Worm (Caenorhabditis elegans) whole organism, young adult: ENCODE data around the gene C06E7.2.

ENCODE experiments used
- B0261.1 ChIP-seq: sonication (generic microtip); optimal IDR thresholded peaks from 2 replicates; lab custom pipeline; 2016; ENCODE audit warnings: mild to moderate bottlenecking, missing genetic modification characterization, moderate library complexity, missing compliant biosample characterization
- C06A6.2 ChIP-seq: fragments of 200-800 bp; sonication (Bioruptor generic); conservative IDR thresholded peaks from 2 replicates; pipeline ENCODE4 v1.3.6; 2022; ENCODE audit warnings: missing genetic modification characterization, missing compliant biosample characterization
- D2030.7 ChIP-seq: fragments of 200-800 bp; sonication (Bioruptor generic); IDR thresholded peaks from 2 replicates; pipeline ENCODE4 v1.3.6; 2022; ENCODE audit warnings: missing genetic modification reagents, missing genetic modification characterization, missing compliant biosample characterization
- F49E8.2 ChIP-seq: sonication (generic microtip); optimal IDR thresholded peaks from 3 replicates; lab custom pipeline; 2017; ENCODE audit warnings: missing genetic modification characterization, mild to moderate bottlenecking, missing compliant biosample characterization, antibody characterized with exemption, moderate library complexity; ENCODE audit not compliant: insufficient read depth
- F52B5.7 ChIP-seq: sonication (generic microtip); optimal IDR thresholded peaks from 2 replicates; lab custom pipeline; 2016; ENCODE audit warnings: mild to moderate bottlenecking, missing genetic modification characterization, missing compliant biosample characterization
- F57C9.4 ChIP-seq: sonication (generic microtip); optimal IDR thresholded peaks from 2 replicates; lab custom pipeline; 2017; ENCODE audit warnings: mild to moderate bottlenecking, missing genetic modification characterization, missing compliant biosample characterization
- K11D2.4 ChIP-seq: fragments of 200-800 bp; sonication (Bioruptor generic); IDR thresholded peaks from 2 replicates; pipeline ENCODE4 v1.3.6; 2022; ENCODE audit warnings: missing genetic modification reagents, missing genetic modification characterization, missing compliant biosample characterization
- K12H6.12 ChIP-seq: fragments of 200-800 bp; sonication (Bioruptor generic); optimal IDR thresholded peaks from 2 replicates; lab custom pipeline; 2018; ENCODE audit warnings: mild to moderate bottlenecking, missing genetic modification characterization, missing compliant biosample characterization
- T26A5.8 ChIP-seq: sonication (generic microtip); optimal IDR thresholded peaks from 2 replicates; lab custom pipeline; 2016; ENCODE audit warnings: missing genetic modification characterization, missing compliant biosample characterization
- Y53G8AR.9 ChIP-seq: fragments of 200-800 bp; sonication (Bioruptor generic); conservative IDR thresholded peaks from 2 replicates; pipeline ENCODE4 v1.3.6; 2022; ENCODE audit warnings: missing genetic modification reagents, missing genetic modification characterization, missing compliant biosample characterization
- Y95B8A.8 ChIP-seq: fragments of 200-800 bp; sonication (Bioruptor generic); IDR thresholded peaks from 2 replicates; pipeline ENCODE4 v1.3.6; 2022; ENCODE audit warnings: missing genetic modification reagents, missing genetic modification characterization, missing compliant biosample characterization
- akir-1 ChIP-seq: fragments of 200-800 bp; sonication (Bioruptor generic); optimal IDR thresholded peaks from 2 replicates; lab custom pipeline; 2018; ENCODE audit warnings: mild to moderate bottlenecking, missing genetic modification characterization, moderate library complexity, missing compliant biosample characterization
- ama-1 ChIP-seq, 3 experiments: fragments of 150-350 bp in 1 of 3; sonication (generic microtip) in 2 of 3; optimal IDR thresholded peaks; 2 replicates each; lab custom pipeline; 2014 to 2018; ENCODE audit warnings: missing biosample characterization in 2 of 3, missing genetic modification characterization in 2 of 3, missing genetic modification reagents in 2 of 3
- aptf-2 ChIP-seq: fragments of 200-800 bp; sonication (Bioruptor generic); conservative IDR thresholded peaks from 2 replicates; pipeline ENCODE4 v1.3.6; 2022; ENCODE audit warnings: missing genetic modification reagents, missing genetic modification characterization, missing compliant biosample characterization
- atf-7 ChIP-seq: sonication (generic microtip); optimal IDR thresholded peaks from 2 replicates; lab custom pipeline; 2017; ENCODE audit warnings: mild to moderate bottlenecking, missing genetic modification characterization, missing compliant biosample characterization
- athp-1 ChIP-seq: sonication (generic microtip); optimal IDR thresholded peaks from 2 replicates; lab custom pipeline; 2017; ENCODE audit warnings: mild to moderate bottlenecking, missing genetic modification characterization, missing compliant biosample characterization
- ccch-3 ChIP-seq: fragments of 200-800 bp; sonication (Bioruptor generic); optimal IDR thresholded peaks from 2 replicates; lab custom pipeline; 2018; ENCODE audit warnings: mild to moderate bottlenecking, missing genetic modification characterization, missing compliant biosample characterization
- cebp-1 ChIP-seq, 2 experiments: fragments of 200-800 bp in 1 of 2; sonication (Bioruptor generic) in 1 of 2; sonication (generic microtip) in 1 of 2; IDR thresholded peaks in 1 of 2; optimal IDR thresholded peaks in 1 of 2; 2 replicates each; pipeline versions ENCODE4 v1.3.6 to Lab custom; 2017 to 2022; ENCODE audit warnings: missing compliant biosample characterization in 2 of 2, missing genetic modification characterization in 2 of 2, mild to moderate bottlenecking in 1 of 2, missing genetic modification reagents in 1 of 2, moderate library complexity in 1 of 2
- ceh-40 ChIP-seq: fragments of 200-800 bp; sonication (Bioruptor generic); IDR thresholded peaks from 2 replicates; pipeline ENCODE4 v1.3.6; 2022; ENCODE audit warnings: missing genetic modification characterization, missing compliant biosample characterization
- ceh-79 ChIP-seq: sonication (generic microtip); optimal IDR thresholded peaks from 2 replicates; lab custom pipeline; 2017; ENCODE audit warnings: mild to moderate bottlenecking, missing genetic modification characterization, missing compliant biosample characterization
- chd-7 ChIP-seq: sonication (generic microtip); optimal IDR thresholded peaks from 2 replicates; lab custom pipeline; 2016; ENCODE audit warnings: mild to moderate bottlenecking, missing genetic modification characterization, moderate library complexity, missing compliant biosample characterization
- dox-1 ChIP-seq: fragments of 200-800 bp; sonication (Bioruptor generic); IDR thresholded peaks from 2 replicates; pipeline ENCODE4 v1.3.6; 2022; ENCODE audit warnings: missing genetic modification reagents, missing genetic modification characterization, missing compliant biosample characterization
- egl-18 ChIP-seq: fragments of 200-800 bp; sonication (Bioruptor generic); IDR thresholded peaks from 2 replicates; pipeline ENCODE4 v1.3.6; 2022; ENCODE audit warnings: missing genetic modification reagents, missing genetic modification characterization, missing compliant biosample characterization
- ets-4 ChIP-seq: fragments of 200-800 bp; sonication (Bioruptor generic); optimal IDR thresholded peaks from 2 replicates; lab custom pipeline; 2018; ENCODE audit warnings: mild to moderate bottlenecking, missing genetic modification characterization, missing compliant biosample characterization
- lin-40 ChIP-seq: sonication (generic microtip); optimal IDR thresholded peaks from 2 replicates; lab custom pipeline; 2016; ENCODE audit warnings: missing genetic modification characterization, mild to moderate bottlenecking, missing compliant biosample characterization, missing genotype, missing genetic modification reagents
- madf-3 ChIP-seq: fragments of 200-800 bp; sonication (Bioruptor generic); IDR thresholded peaks from 2 replicates; pipeline ENCODE4 v1.3.6; 2022; ENCODE audit warnings: missing genetic modification reagents, missing genetic modification characterization, missing compliant biosample characterization
- madf-6 ChIP-seq: fragments of 200-800 bp; sonication (Bioruptor generic); IDR thresholded peaks from 2 replicates; pipeline ENCODE4 v1.3.6; 2022; ENCODE audit warnings: missing genetic modification reagents, missing genetic modification characterization, missing compliant biosample characterization
- mes-4 ChIP-seq: sonication (generic microtip); optimal IDR thresholded peaks from 2 replicates; lab custom pipeline; 2016; ENCODE audit warnings: missing genotype, missing genetic modification characterization, missing compliant biosample characterization
- nhr-179 ChIP-seq: sonication (generic microtip); optimal IDR thresholded peaks from 2 replicates; lab custom pipeline; 2016; ENCODE audit warnings: mild to moderate bottlenecking, missing genetic modification characterization, missing compliant biosample characterization
- nhr-80 ChIP-seq: sonication (generic microtip); optimal IDR thresholded peaks from 2 replicates; lab custom pipeline; 2016; ENCODE audit warnings: missing genetic modification characterization, missing compliant biosample characterization
- pbrm-1 ChIP-seq: fragments of 200-800 bp; sonication (Bioruptor generic); IDR thresholded peaks from 2 replicates; pipeline ENCODE4 v1.3.6; 2022; ENCODE audit warnings: missing genetic modification reagents, missing genetic modification characterization, missing compliant biosample characterization
- rcor-1 ChIP-seq: fragments of 200-800 bp; sonication (Bioruptor generic); IDR thresholded peaks from 2 replicates; pipeline ENCODE4 v1.3.6; 2022; ENCODE audit warnings: missing genetic modification reagents, missing genetic modification characterization, missing compliant biosample characterization
- repo-1 ChIP-seq: sonication (generic microtip); optimal IDR thresholded peaks from 2 replicates; lab custom pipeline; 2017; ENCODE audit warnings: mild to moderate bottlenecking, missing genetic modification characterization, missing compliant biosample characterization
- rpc-1 ChIP-seq, 2 experiments: fragments of 150-350 bp in 1 of 2; sonication (generic microtip) in 1 of 2; optimal IDR thresholded peaks; 2 replicates each; lab custom pipeline; 2014 to 2018; ENCODE audit warnings: missing biosample characterization in 1 of 2, missing genetic modification characterization in 1 of 2, missing genetic modification reagents in 1 of 2, missing genotype in 1 of 2
- sdz-38 ChIP-seq: sonication (generic microtip); optimal IDR thresholded peaks from 2 replicates; lab custom pipeline; 2016; ENCODE audit warnings: missing genotype, missing genetic modification characterization, missing compliant biosample characterization
- snpc-3.4 ChIP-seq: sonication (generic microtip); optimal IDR thresholded peaks from 2 replicates; lab custom pipeline; 2017; ENCODE audit warnings: missing genetic modification characterization, mild to moderate bottlenecking, missing compliant biosample characterization, antibody characterized with exemption, moderate library complexity, missing genotype, missing genetic modification reagents
- sptf-2 ChIP-seq: fragments of 200-800 bp; sonication (Bioruptor generic); optimal IDR thresholded peaks from 2 replicates; lab custom pipeline; 2018; ENCODE audit warnings: mild to moderate bottlenecking, missing genetic modification characterization, missing compliant biosample characterization
- tbx-9 ChIP-seq: sonication (generic microtip); optimal IDR thresholded peaks from 2 replicates; lab custom pipeline; 2016; ENCODE audit warnings: borderline replicate concordance, missing genetic modification characterization, inconsistent platforms, missing compliant biosample characterization
- unc-130 ChIP-seq: sonication (generic microtip); optimal IDR thresholded peaks from 2 replicates; lab custom pipeline; 2016; ENCODE audit warnings: missing genetic modification reagents, missing genetic modification characterization, missing compliant biosample characterization
- unc-62 ChIP-seq: fragments of 150-350 bp; optimal IDR thresholded peaks from 2 replicates; lab custom pipeline; 2014; ENCODE audit warnings: missing biosample characterization, missing genetic modification reagents, missing genetic modification characterization
- zim-3 ChIP-seq: sonication (generic microtip); optimal IDR thresholded peaks from 2 replicates; lab custom pipeline; 2017; ENCODE audit warnings: mild to moderate bottlenecking, missing genetic modification characterization, moderate library complexity, missing compliant biosample characterization
- ztf-3 ChIP-seq: fragments of 200-800 bp; sonication (Bioruptor generic); optimal IDR thresholded peaks from 2 replicates; lab custom pipeline; 2018; ENCODE audit warnings: mild to moderate bottlenecking, missing genetic modification characterization, missing compliant biosample characterization

The C06E7.2 gene

ce11 chrIV:5858212-5858611, 18.9 kb downstream of the C06E7.2 start (continued):
- TF ChIP-seq tbx-9, result no peak

ce11 chrIV:5859876-5860275, 20.6 kb downstream of the C06E7.2 start, which contains the start of gene C06E7.4:
C06E7.4 (minus strand) TSS chrIV:5859976.
- no peak for TF ChIP-seq madf-6 (GFP tag; lab: Robert Waterston, UW)
- TF ChIP-seq ets-4 (GFP tag; lab: Kevin White, UChicago), result no peak
- no peak for TF ChIP-seq ceh-79 (tag; lab: Kevin White, UChicago)
- TF ChIP-seq ccch-3 (GFP tag; lab: Kevin White, UChicago), result no peak
- no peak for TF ChIP-seq K12H6.12
- TF ChIP-seq lin-40 (tag; lab: Kevin White, UChicago), result no peak
- TF ChIP-seq akir-1 (GFP tag; lab: Kevin White, UChicago), result no peak
- TF ChIP-seq T26A5.8 (tag; lab: Kevin White, UChicago), result no peak
- TF ChIP-seq nhr-179 (tag; lab: Kevin White, UChicago), result no peak
- TF ChIP-seq chd-7 (tag; lab: Kevin White, UChicago), result no peak
- no peak for TF ChIP-seq mes-4 (tag; lab: Kevin White, UChicago)
- TF ChIP-seq egl-18, result no peak
- TF ChIP-seq rcor-1 (GFP tag; lab: Robert Waterston, UW), result no peak
- TF ChIP-seq ceh-40 (GFP tag; lab: Robert Waterston, UW), result no peak
- TF ChIP-seq unc-62 (GFP tag; lab: Kevin White, UChicago), result no peak
- TF ChIP-seq sptf-2 (GFP tag; lab: Kevin White, UChicago), result no peak
- no peak for TF ChIP-seq madf-3 (GFP tag; lab: Robert Waterston, UW)
- TF ChIP-seq ama-1 (optimal IDR thresholded peaks at IDR 0.05; lab: Kevin White, UChicago), result no peak
- TF ChIP-seq ama-1 (GFP tag; optimal IDR thresholded peaks at IDR 0.05; lab: Kevin White, UChicago), result no peak

ce11 chrIV:5860762-5861161, 21.5 kb downstream of the C06E7.2 start:
- TF ChIP-seq aptf-2 (GFP tag; lab: Robert Waterston, UW), result no peak
- no peak for TF ChIP-seq ceh-40 (GFP tag; lab: Robert Waterston, UW)
- no peak for TF ChIP-seq cebp-1 (GFP tag; IDR thresholded peaks at IDR 0.05; lab: Robert Waterston, UW)
- TF ChIP-seq cebp-1 (tag; optimal IDR thresholded peaks at IDR 0.05; lab: Kevin White, UChicago), result no peak
- TF ChIP-seq unc-130 (GFP tag; lab: Kevin White, UChicago), result no peak
- TF ChIP-seq zim-3 (tag; lab: Kevin White, UChicago), result no peak
- no peak for TF ChIP-seq pbrm-1 (GFP tag; lab: Robert Waterston, UW)
- no peak for TF ChIP-seq Y95B8A.8 (GFP tag; lab: Robert Waterston, UW)
- TF ChIP-seq D2030.7 (GFP tag; lab: Robert Waterston, UW), result no peak
- no peak for TF ChIP-seq snpc-3.4 (tag; lab: Kevin White, UChicago)
- no peak for TF ChIP-seq rpc-1 (optimal IDR thresholded peaks at IDR 0.05; lab: Kevin White, UChicago)
- TF ChIP-seq rpc-1 (tag; optimal IDR thresholded peaks at IDR 0.05; lab: Kevin White, UChicago), result no peak
- no peak for TF ChIP-seq sdz-38 (tag; lab: Kevin White, UChicago)
- TF ChIP-seq ztf-3 (GFP tag; lab: Kevin White, UChicago), result no peak
- TF ChIP-seq B0261.1, result no peak
- TF ChIP-seq chd-7 (tag; lab: Kevin White, UChicago), result no peak
- no peak for TF ChIP-seq repo-1 (tag; lab: Kevin White, UChicago)
- no peak for TF ChIP-seq atf-7 (tag; lab: Kevin White, UChicago)
- TF ChIP-seq F57C9.4 (tag; lab: Kevin White, UChicago), result no peak

- no peak for TF ChIP-seq T26A5.8 (tag; lab: Kevin White, UChicago)
- TF ChIP-seq K12H6.12, result no peak
- TF ChIP-seq athp-1 (tag; lab: Kevin White, UChicago), result no peak
- TF ChIP-seq dox-1 (GFP tag; lab: Robert Waterston, UW), result no peak
- no peak for TF ChIP-seq F49E8.2 (tag; lab: Kevin White, UChicago)
- TF ChIP-seq nhr-80, result no peak
- no peak for TF ChIP-seq C06A6.2
- no peak for TF ChIP-seq madf-6 (GFP tag; lab: Robert Waterston, UW)
- no peak for TF ChIP-seq K11D2.4 (GFP tag; lab: Robert Waterston, UW)
- TF ChIP-seq Y53G8AR.9 (GFP tag; lab: Robert Waterston, UW), result no peak
- no peak for TF ChIP-seq F52B5.7
- TF ChIP-seq ets-4 (GFP tag; lab: Kevin White, UChicago), result no peak
Measured at ce11 chrIV:5865818-5866217, 26.5 kb downstream of the C06E7.2 start, which contains the start of gene spe-27. spe-27 (minus strand) TSS chrIV:5865918.
